ENCODE assay signal across 1 fruit fly cellular context in genomic region chr3R:9157841-9158600, dm6.
A peak's percentile ranks its signal among the peaks of the same experiment; 100 is the strongest.
TF ChIP-seq lines count a peak whose summit lies in the region.

No protein-coding gene starts in this region.

TF ChIP-seq in whole organism, embryonic, 481 proteins besides CTCF, POLR2A, EP300 and RAD21 (continued from another document):
- TF ChIP-seq grau (tag; optimal IDR thresholded peaks at IDR 0.05; lab: Kevin White, UChicago) = peak; percentile 21
- TF ChIP-seq gcm2 (GFP tag; optimal IDR thresholded peaks at IDR 0.05; lab: Kevin White, UChicago) = no peak
- peak; percentile 25 for TF ChIP-seq CG13624 (GFP tag; optimal IDR thresholded peaks at IDR 0.05; lab: Kevin White, UChicago)
- no peak for TF ChIP-seq CG8388 (GFP tag; optimal IDR thresholded peaks at IDR 0.05; lab: Kevin White, UChicago)
- peak; percentile 59; the same call in 1 of the 2 replicates for TF ChIP-seq sna (GFP tag; IDR thresholded peaks at IDR 0.05; lab: Robert Waterston, UW; ENCODE audit: partially characterized antibody)
- 0 out of 3 replicates have a peak, but pooled peaks have one; percentile 54 for TF ChIP-seq zen2 (GFP tag; IDR thresholded peaks at IDR 0.05; lab: Robert Waterston, UW; ENCODE audit: partially characterized antibody)
- TF ChIP-seq btn (GFP tag; optimal IDR thresholded peaks at IDR 0.05; lab: Kevin White, UChicago) = peak; percentile 4
